Worm (Caenorhabditis elegans) whole organism, L2 larva: ENCODE data around the gene F41E7.6.

Experiments used
- C34F6.9 ChIP-seq: fragments of 150-350 bp; optimal IDR thresholded peaks from 2 replicates; lab custom pipeline; 2014; ENCODE audit warnings: missing biosample characterization, missing genetic modification characterization
- aly-2 ChIP-seq: fragments of 150-350 bp; optimal IDR thresholded peaks from 2 replicates; lab custom pipeline; 2014; ENCODE audit warnings: missing biosample characterization, missing genetic modification characterization
- blmp-1 ChIP-seq: sonication (generic microtip); optimal IDR thresholded peaks from 2 replicates; lab custom pipeline; 2017; ENCODE audit warnings: missing genetic modification characterization, mild to moderate bottlenecking, missing compliant biosample characterization, antibody characterized with exemption, moderate library complexity; ENCODE audit not compliant: insufficient read depth
- ceh-82 ChIP-seq: fragments of 150-350 bp; optimal IDR thresholded peaks from 2 replicates; lab custom pipeline; 2014; ENCODE audit warnings: missing biosample characterization, missing genetic modification characterization
- egl-27 ChIP-seq: sonication (generic microtip); optimal IDR thresholded peaks from 3 replicates; lab custom pipeline; 2017; ENCODE audit warnings: missing biosample characterization, missing genetic modification reagents, missing genetic modification characterization
- elt-3 ChIP-seq: sonication (generic microtip); optimal IDR thresholded peaks from 2 replicates; lab custom pipeline; 2017; ENCODE audit warnings: missing biosample characterization, missing genetic modification characterization
- gmeb-1 ChIP-seq: fragments of 150-350 bp; optimal IDR thresholded peaks from 2 replicates; lab custom pipeline; 2014; ENCODE audit warnings: missing biosample characterization, missing genetic modification characterization
- lsy-2 ChIP-seq, 2 experiments: fragments of 150-350 bp in 1 of 2; sonication (generic microtip) in 1 of 2; optimal IDR thresholded peaks; 2 replicates each; lab custom pipeline; 2014 to 2017; ENCODE audit warnings: missing biosample characterization in 2 of 2, missing genetic modification characterization in 2 of 2
- nhr-25 ChIP-seq: fragments of 150-350 bp; sonication (generic microtip); optimal IDR thresholded peaks from 3 replicates; lab custom pipeline; 2014; ENCODE audit warnings: missing biosample characterization, missing genetic modification characterization
- unc-39 ChIP-seq: fragments of 150-350 bp; optimal IDR thresholded peaks from 2 replicates; lab custom pipeline; 2014; ENCODE audit warnings: missing biosample characterization, missing genetic modification characterization

DNA sequence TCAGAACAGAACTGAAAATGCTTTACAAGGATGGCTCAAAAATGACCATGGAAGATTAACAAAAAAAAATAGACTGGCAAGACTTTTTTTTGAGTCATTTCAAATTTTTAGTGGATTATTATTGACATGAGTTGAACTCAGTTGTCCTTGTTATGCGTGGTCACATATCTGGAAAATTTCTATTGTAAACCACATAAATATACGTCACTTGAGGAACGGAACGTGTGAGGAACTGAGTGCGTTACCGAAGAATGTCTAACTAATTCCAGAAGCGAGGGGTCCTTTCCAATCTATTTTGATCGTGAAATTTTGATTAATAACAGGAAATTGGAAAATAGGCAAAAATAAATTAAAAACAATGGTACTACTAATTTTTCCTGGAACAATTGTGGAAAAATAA is 48.0 kb downstream of the F41E7.6 start:
- TF ChIP-seq lsy-2 (tag; optimal IDR thresholded peaks at IDR 0.05; lab: Kevin White, UChicago): no peak
- TF ChIP-seq aly-2: no peak
- TF ChIP-seq ceh-82 (tag; lab: Kevin White, UChicago): no peak
- no peak for TF ChIP-seq nhr-25 (tag; lab: Kevin White, UChicago)
- TF ChIP-seq C34F6.9 (tag; lab: Kevin White, UChicago): no peak
- TF ChIP-seq blmp-1 (tag; lab: Kevin White, UChicago): no peak
- no peak for TF ChIP-seq egl-27
- TF ChIP-seq elt-3: no peak
- TF ChIP-seq gmeb-1 (tag; lab: Kevin White, UChicago): no peak
- no peak for TF ChIP-seq unc-39
